Fruit fly (Drosophila melanogaster): ENCODE results near the gene Ir8a.

Gene Ir8a

dm6 chrX:9282783-9283289 lies 46.5 kb upstream of the Ir8a start, which contains the start of gene c11.1 (continued):
- TF ChIP-seq E2f2 (GFP tag; IDR thresholded peaks at IDR 0.05) (peak; percentile 74), CG12942 (GFP tag; optimal IDR thresholded peaks at IDR 0.05) (no peak), CG8478 (optimal IDR thresholded peaks at IDR 0.05) (no peak), vnd (GFP tag; IDR thresholded peaks at IDR 0.05; ENCODE audit: partially characterized antibody) (no peak), schlank (tag; optimal IDR thresholded peaks at IDR 0.05) (no peak), Blimp-1 (GFP tag; optimal IDR thresholded peaks at IDR 0.05) (no peak), CG9797 (GFP tag; optimal IDR thresholded peaks at IDR 0.05) (peak; percentile 73), bbx (GFP tag; IDR thresholded peaks at IDR 0.05; ENCODE audit: partially characterized antibody) (0 out of 2 replicates have a peak, but pooled peaks have one; percentile 40), CG34422 (GFP tag; IDR thresholded peaks at IDR 0.05) (peak; percentile 53; the same call in 2 of the 3 replicates), abd-A (tag; optimal IDR thresholded peaks at IDR 0.05) (no peak), slbo (GFP tag; IDR thresholded peaks at IDR 0.05) (peak; percentile 56), CG8388 (GFP tag; optimal IDR thresholded peaks at IDR 0.05) (no peak), Med (GFP tag) (peak; percentile 67), CG13624 (GFP tag; optimal IDR thresholded peaks at IDR 0.05) (peak; percentile 41), trem (tag; optimal IDR thresholded peaks at IDR 0.05) (peak; percentile 50), CG9609 (GFP tag; optimal IDR thresholded peaks at IDR 0.05) (no peak), aop (GFP tag; IDR thresholded peaks at IDR 0.05) (no peak), CG4820 (GFP tag; optimal IDR thresholded peaks at IDR 0.05) (no peak), Abd-B (GFP tag; optimal IDR thresholded peaks at IDR 0.05) (peak; percentile 88), CG1233 (GFP tag; optimal IDR thresholded peaks at IDR 0.05) (no peak), CG3065 (GFP tag; optimal IDR thresholded peaks at IDR 0.05) (no peak), CG12744 (GFP tag; optimal IDR thresholded peaks at IDR 0.05) (no peak), slou (GFP tag; optimal IDR thresholded peaks at IDR 0.05) (no peak), CG11560 (tag; IDR thresholded peaks at IDR 0.05) (peak; percentile 42; the same call in 1 of the 3 replicates), CG12659 (GFP tag; optimal IDR thresholded peaks at IDR 0.05) (peak; percentile 64), HHEX (GFP tag; optimal IDR thresholded peaks at IDR 0.05) (no peak), grau (tag; optimal IDR thresholded peaks at IDR 0.05) (peak; percentile 15), Sin3A (optimal IDR thresholded peaks at IDR 0.05) (peak; percentile 45), onecut (GFP tag; IDR thresholded peaks at IDR 0.05) (no peak), Rx (GFP tag; IDR thresholded peaks at IDR 0.05) (no peak), so (GFP tag; IDR thresholded peaks at IDR 0.05) (no peak), E2f1 (GFP tag; IDR thresholded peaks at IDR 0.05) (no peak), ci (GFP tag; IDR thresholded peaks at IDR 0.05) (peak; percentile 34; the same call in 1 of the 3 replicates), Ets97D (GFP tag; optimal IDR thresholded peaks at IDR 0.05) (peak; percentile 44), CG42726 (GFP tag; IDR thresholded peaks at IDR 0.05; ENCODE audit: partially characterized antibody) (0 out of 2 replicates have a peak, but pooled peaks have one; percentile 10), otp (GFP tag; IDR thresholded peaks at IDR 0.05) (no peak), CG15601 (tag; optimal IDR thresholded peaks at IDR 0.05) (no peak), CG2120 (GFP tag; optimal IDR thresholded peaks at IDR 0.05) (peak; percentile 32)

dm6 chrX:9281998-9282644 lies 45.7 kb upstream of the Ir8a start:
- TF ChIP-seq scrt (GFP tag; optimal IDR thresholded peaks at IDR 0.05): peak; percentile 88
- peak; percentile 35 to 90 for TF ChIP-seq insv (GFP tag; optimal IDR thresholded peaks at IDR 0.05)
- no peak for TF ChIP-seq CG3995 (GFP tag; optimal IDR thresholded peaks at IDR 0.05)
- peak; percentile 16 for TF ChIP-seq Elba2 (GFP tag; optimal IDR thresholded peaks at IDR 0.05)
- no peak for TF ChIP-seq CG17802 (tag; optimal IDR thresholded peaks at IDR 0.05)
- no peak for TF ChIP-seq HLHmδ (GFP tag; optimal IDR thresholded peaks at IDR 0.05)
- peak; percentile 39 for TF ChIP-seq kah (GFP tag; optimal IDR thresholded peaks at IDR 0.05)
- peak; percentile 33 for TF ChIP-seq Xbp1 (GFP tag; optimal IDR thresholded peaks at IDR 0.05)
